Worm (Caenorhabditis elegans) whole organism, L3 larva: Measurements from ENCODE around the gene hil-6.

ENCODE experiments used
- ceh-9 ChIP-seq: sonication (generic microtip); optimal IDR thresholded peaks from 2 replicates; lab custom pipeline; 2018; ENCODE audit warnings: missing biosample characterization, missing genetic modification characterization
- egl-27 ChIP-seq: sonication (generic microtip); optimal IDR thresholded peaks from 4 replicates; lab custom pipeline; 2017; ENCODE audit warnings: missing biosample characterization, missing genetic modification reagents, missing genetic modification characterization
- fkh-10 ChIP-seq: sonication (generic microtip); optimal IDR thresholded peaks from 2 replicates; lab custom pipeline; 2017; ENCODE audit warnings: missing biosample characterization, missing genetic modification reagents, missing genetic modification characterization
- fos-1 ChIP-seq: fragments of 150-350 bp; optimal IDR thresholded peaks from 2 replicates; lab custom pipeline; 2014; ENCODE audit warnings: missing biosample characterization, missing genetic modification characterization
- lin-15B ChIP-seq: fragments of 150-350 bp; optimal IDR thresholded peaks from 2 replicates; lab custom pipeline; 2014; ENCODE audit warnings: missing biosample characterization, missing genetic modification characterization
- nfya-1 ChIP-seq: sonication (generic microtip); optimal IDR thresholded peaks from 2 replicates; lab custom pipeline; 2017; ENCODE audit warnings: missing genetic modification characterization, mild to moderate bottlenecking, missing compliant biosample characterization, antibody characterized with exemption, moderate library complexity; ENCODE audit not compliant: insufficient read depth
- nhr-237 ChIP-seq: fragments of 150-350 bp; optimal IDR thresholded peaks from 2 replicates; lab custom pipeline; 2014; ENCODE audit warnings: missing biosample characterization, missing genetic modification characterization
- pqm-1 ChIP-seq: fragments of 150-350 bp; optimal IDR thresholded peaks from 2 replicates; lab custom pipeline; 2017; ENCODE audit warnings: missing biosample characterization, missing genetic modification characterization, inconsistent platforms
- skn-1 ChIP-seq: fragments of 150-350 bp; optimal IDR thresholded peaks from 2 replicates; lab custom pipeline; 2014; ENCODE audit warnings: missing biosample characterization, missing genetic modification characterization
- unc-62 ChIP-seq: fragments of 150-350 bp; sonication (generic microtip); optimal IDR thresholded peaks from 4 replicates; lab custom pipeline; 2014; ENCODE audit warnings: missing biosample characterization, missing genetic modification reagents, missing genetic modification characterization

DNA sequence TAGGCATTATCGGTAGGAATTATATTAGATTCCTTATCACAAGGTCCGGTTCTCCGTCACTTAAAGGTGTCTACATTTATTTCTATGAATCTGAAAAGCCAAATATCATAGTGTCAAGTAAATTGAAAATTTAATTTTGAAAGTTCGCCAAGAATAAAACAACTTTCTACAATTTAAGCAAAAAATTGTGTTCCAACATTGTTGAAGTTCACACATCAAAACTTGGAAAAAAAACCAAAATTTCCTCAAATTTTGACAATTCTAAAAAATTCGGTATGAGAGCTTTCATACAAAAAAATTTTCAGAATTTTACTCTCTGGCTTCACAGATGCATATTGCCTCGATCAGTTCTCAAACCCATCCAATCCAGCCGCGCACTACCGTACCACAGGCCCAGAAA lies 19.6 kb downstream of the hil-6 start, which contains the start of gene F59A7.7:
- TF ChIP-seq skn-1 (tag; lab: Kevin White, UChicago): no peak
- no peak for TF ChIP-seq fos-1
- no peak for TF ChIP-seq nhr-237
- no peak for TF ChIP-seq unc-62 (GFP tag; lab: Kevin White, UChicago)
- TF ChIP-seq egl-27 (tag; lab: Kevin White, UChicago): no peak
- no peak for TF ChIP-seq fkh-10 (GFP tag; lab: Kevin White, UChicago)
- no peak for TF ChIP-seq nfya-1
- TF ChIP-seq pqm-1: no peak
- TF ChIP-seq lin-15B (tag; lab: Kevin White, UChicago): no peak
- TF ChIP-seq ceh-9: no peak
